Worm (Caenorhabditis elegans) whole organism, mixed stage, embryonic: ENCODE results near the gene C15F1.8.
"Not testable (repeated sequence)": the region's sequence is repeated elsewhere in the genome, so short reads cannot be mapped to it uniquely, and the experiment has no call there.

Source experiments
- bed-3 ChIP-seq: fragments of 200-800 bp; sonication (Bioruptor generic); optimal IDR thresholded peaks from 3 replicates; lab custom pipeline; 2018; ENCODE audit warnings: mild to moderate bottlenecking, missing genetic modification characterization, moderate library complexity, missing compliant biosample characterization
- ces-1 ChIP-seq: fragments of 150-350 bp; optimal IDR thresholded peaks from 2 replicates; lab custom pipeline; 2014; ENCODE audit warnings: missing biosample characterization, missing genetic modification reagents, missing genetic modification characterization
- drap-1 ChIP-seq: fragments of 200-800 bp; sonication (Bioruptor generic); optimal IDR thresholded peaks from 3 replicates; lab custom pipeline; 2018; ENCODE audit warnings: mild to moderate bottlenecking, missing genetic modification characterization, missing compliant biosample characterization
- elt-1 ChIP-seq: sonication (generic microtip); optimal IDR thresholded peaks from 2 replicates; lab custom pipeline; 2017; ENCODE audit warnings: missing genetic modification characterization, mild to moderate bottlenecking, missing compliant biosample characterization, antibody characterized with exemption, moderate library complexity, borderline replicate concordance; ENCODE audit not compliant: insufficient read depth
- elt-3 ChIP-seq: fragments of 150-350 bp; optimal IDR thresholded peaks from 2 replicates; lab custom pipeline; 2014; ENCODE audit warnings: missing biosample characterization, missing genetic modification characterization
- flh-1 ChIP-seq: fragments of 200-800 bp; sonication (Bioruptor generic); optimal IDR thresholded peaks from 2 replicates; lab custom pipeline; 2018; ENCODE audit warnings: mild to moderate bottlenecking, missing genetic modification characterization, moderate library complexity, missing compliant biosample characterization
- lin-13 ChIP-seq: fragments of 150-350 bp; optimal IDR thresholded peaks from 2 replicates; lab custom pipeline; 2014; ENCODE audit warnings: missing biosample characterization, missing genetic modification characterization
- lsy-2 ChIP-seq: fragments of 150-350 bp; optimal IDR thresholded peaks from 2 replicates; lab custom pipeline; 2014; ENCODE audit warnings: missing biosample characterization, missing genetic modification characterization
- nhr-76 ChIP-seq: sonication (generic microtip); optimal IDR thresholded peaks from 2 replicates; lab custom pipeline; 2017; ENCODE audit warnings: missing biosample characterization, missing genetic modification characterization
- pha-4 ChIP-seq: fragments of 150-350 bp; optimal IDR thresholded peaks from 2 replicates; lab custom pipeline; 2018; ENCODE audit warnings: missing biosample characterization, missing genetic modification reagents, missing genetic modification characterization
- unc-62 ChIP-seq: fragments of 150-350 bp; optimal IDR thresholded peaks from 2 replicates; lab custom pipeline; 2014; ENCODE audit warnings: missing biosample characterization, missing genetic modification reagents, missing genetic modification characterization
- ztf-11 ChIP-seq: fragments of 150-350 bp; optimal IDR thresholded peaks from 2 replicates; lab custom pipeline; 2014; ENCODE audit warnings: missing biosample characterization, missing genetic modification characterization

DNA sequence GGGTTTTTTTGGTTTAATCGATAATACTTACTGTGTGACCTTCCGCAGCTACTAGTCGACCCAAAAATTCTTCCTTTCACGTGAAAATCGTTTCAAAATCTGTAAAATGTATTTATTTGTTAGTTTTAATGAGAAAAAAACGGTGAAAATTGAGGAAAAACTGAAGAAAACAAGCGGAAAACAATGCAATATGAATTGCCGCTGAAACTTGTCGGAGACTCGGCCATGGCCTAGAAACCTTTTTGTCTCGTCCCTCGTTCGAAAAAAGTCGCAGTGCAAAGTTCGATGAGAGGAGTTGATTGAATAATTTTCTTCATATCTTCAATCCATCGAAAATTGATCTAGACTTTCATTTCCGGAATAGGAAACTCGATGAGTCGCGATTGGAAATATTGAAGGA is at the start of gene C15F1.8:
- TF ChIP-seq nhr-76 (tag; lab: Kevin White, UChicago); ces-1 (GFP tag; lab: Kevin White, UChicago); lin-13; pha-4 (tag; lab: Kevin White, UChicago); flh-1 (GFP tag; lab: Kevin White, UChicago); drap-1 (GFP tag; lab: Kevin White, UChicago); bed-3; elt-3 (tag; lab: Kevin White, UChicago); unc-62 (GFP tag; lab: Kevin White, UChicago); lsy-2 (tag; lab: Kevin White, UChicago); elt-1 (tag; lab: Kevin White, UChicago); ztf-11 (tag; lab: Kevin White, UChicago): not testable (repeated sequence)
